Worm (Caenorhabditis elegans): ENCODE measurements around the gene mpc-1.

DNA sequence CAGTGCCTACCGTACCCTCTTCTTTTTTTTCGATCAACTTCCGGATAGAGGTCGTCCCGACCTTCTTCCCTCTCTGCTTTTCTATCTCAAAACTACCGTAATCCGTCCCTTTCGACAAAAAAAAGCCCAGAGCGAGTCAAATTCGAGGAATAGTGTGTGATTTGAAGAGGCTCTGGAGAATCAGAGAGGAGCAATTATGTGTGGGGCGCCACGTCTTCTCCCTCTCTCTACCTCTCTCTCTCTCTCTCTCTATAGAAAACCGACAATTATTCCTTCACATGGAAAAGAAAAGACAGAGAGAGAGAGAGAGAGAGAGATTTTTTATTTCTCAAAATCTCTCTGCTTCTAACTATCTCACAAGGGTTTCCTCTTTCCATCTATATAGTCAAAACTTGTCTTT, 43.3 kb downstream of the mpc-1 start:
- TF ChIP-seq ceh-82 (tag; optimal IDR thresholded peaks at IDR 0.05): no peak
- TF ChIP-seq unc-62 (GFP tag; optimal IDR thresholded peaks at IDR 0.05): no peak
- TF ChIP-seq mab-5 (tag; optimal IDR thresholded peaks at IDR 0.05): no peak
- TF ChIP-seq egl-27 (tag; optimal IDR thresholded peaks at IDR 0.05): no peak
- peak; percentile 79 for TF ChIP-seq nhr-25 (tag; optimal IDR thresholded peaks at IDR 0.05)
- peak; percentile 4 for TF ChIP-seq nhr-6 (tag; optimal IDR thresholded peaks at IDR 0.05)
- no peak for TF ChIP-seq mbf-1 (tag; optimal IDR thresholded peaks at IDR 0.05)
- TF ChIP-seq blmp-1 (tag; optimal IDR thresholded peaks at IDR 0.05; ENCODE audit: insufficient read depth): no peak
- no peak for TF ChIP-seq ama-1 (optimal IDR thresholded peaks at IDR 0.05)
- no peak for TF ChIP-seq fos-1 (tag; optimal IDR thresholded peaks at IDR 0.05)
- TF ChIP-seq ZK546.5 (tag; optimal IDR thresholded peaks at IDR 0.05): no peak
- no peak for TF ChIP-seq mdl-1 (tag; optimal IDR thresholded peaks at IDR 0.05)
- no peak for TF ChIP-seq nhr-12 (tag; optimal IDR thresholded peaks at IDR 0.05)

All from whole organism, L2 larva.